Fruit fly (Drosophila melanogaster) whole organism, embryonic: ENCODE data around the gene CG11562.

ENCODE experiments used
- Aef1 ChIP-seq: fragments of 200-800 bp; sonication (Bioruptor generic); IDR thresholded peaks from 3 replicates; pipeline ENCODE4 v1.3.6; 2022; ENCODE audit warnings: missing biosample characterization, missing genetic modification characterization
- Atf6 ChIP-seq: fragments of 200-800 bp; sonication (Bioruptor generic); IDR thresholded peaks from 2 replicates; pipeline ENCODE4 v1.3.6; 2022; ENCODE audit warnings: missing biosample characterization, missing genetic modification characterization
- Bdp1 ChIP-seq: fragments of 200-800 bp; sonication (Bioruptor generic); optimal IDR thresholded peaks from 3 replicates; lab custom pipeline; 2016; ENCODE audit warnings: missing biosample characterization, missing genetic modification characterization
- C15 ChIP-seq: fragments of 200-800 bp; sonication (Bioruptor generic); IDR thresholded peaks from 3 replicates; pipeline ENCODE4 v1.3.6; 2022; ENCODE audit warnings: missing biosample characterization, missing genetic modification characterization
- CG11247 ChIP-seq: fragments of 200-800 bp; sonication (Bioruptor generic); IDR thresholded peaks from 2 replicates; pipeline ENCODE4 v1.3.6; 2022; ENCODE audit warnings: missing biosample characterization, missing genetic modification characterization
- CG11456 ChIP-seq: fragments of 200-800 bp; sonication (Bioruptor generic); IDR thresholded peaks from 3 replicates; pipeline ENCODE4 v1.3.6; 2022; ENCODE audit warnings: missing biosample characterization, missing genetic modification characterization
- CG14050 ChIP-seq: fragments of 200-800 bp; sonication (Bioruptor generic); IDR thresholded peaks from 3 replicates; pipeline ENCODE4 v1.3.6; 2022; ENCODE audit warnings: missing biosample characterization, missing genetic modification characterization
- CG14441 ChIP-seq: fragments of 200-800 bp; sonication (Bioruptor generic); IDR thresholded peaks from 2 replicates; pipeline ENCODE4 v1.3.6; 2022; ENCODE audit warnings: missing biosample characterization, missing genetic modification characterization
- CG14965 ChIP-seq: fragments of 200-800 bp; sonication (Bioruptor generic); optimal IDR thresholded peaks from 2 replicates; lab custom pipeline; 2016; ENCODE audit warnings: missing biosample characterization, missing genetic modification characterization, borderline replicate concordance
- CG32532 ChIP-seq: fragments of 200-800 bp; sonication (Bioruptor generic); IDR thresholded peaks from 2 replicates; pipeline ENCODE4 v1.3.6; 2022; ENCODE audit warnings: missing biosample characterization, missing genetic modification characterization
- CG4404 ChIP-seq: fragments of 200-800 bp; sonication (Bioruptor generic); IDR thresholded peaks from 2 replicates; pipeline ENCODE4 v1.3.6; 2022; ENCODE audit warnings: missing biosample characterization, missing genetic modification characterization
- CG6254 ChIP-seq: fragments of 200-800 bp; sonication (Bioruptor generic); optimal IDR thresholded peaks from 3 replicates; lab custom pipeline; 2017; ENCODE audit warnings: mild to moderate bottlenecking, missing biosample characterization, missing genetic modification reagents, missing genetic modification characterization
- CG7357 ChIP-seq: fragments of 200-800 bp; sonication (Bioruptor generic); IDR thresholded peaks from 3 replicates; pipeline ENCODE4 v1.3.6; 2022; ENCODE audit warnings: missing biosample characterization, missing genetic modification characterization
- CG7556 ChIP-seq: fragments of 200-800 bp; sonication (Bioruptor generic); optimal IDR thresholded peaks from 2 replicates; lab custom pipeline; 2017; ENCODE audit warnings: missing biosample characterization, mild to moderate bottlenecking, missing genetic modification characterization
- CG7928 ChIP-seq: fragments of 200-800 bp; sonication (Bioruptor generic); optimal IDR thresholded peaks from 2 replicates; lab custom pipeline; 2017; ENCODE audit warnings: missing biosample characterization, mild to moderate bottlenecking, missing genetic modification characterization
- CG9437 ChIP-seq: fragments of 200-800 bp; sonication (Bioruptor generic); optimal IDR thresholded peaks from 2 replicates; lab custom pipeline; 2018; ENCODE audit warnings: missing biosample characterization, mild to moderate bottlenecking, missing genetic modification characterization
- CG9727 ChIP-seq: fragments of 200-800 bp; sonication (Bioruptor generic); optimal IDR thresholded peaks from 3 replicates; lab custom pipeline; 2017; ENCODE audit warnings: missing biosample characterization, mild to moderate bottlenecking, missing genetic modification characterization
- Camta ChIP-seq: fragments of 200-800 bp; sonication (Bioruptor generic); optimal IDR thresholded peaks from 2 replicates; lab custom pipeline; 2016; ENCODE audit warnings: missing biosample characterization, missing genetic modification characterization
- D19A ChIP-seq: fragments of 200-800 bp; optimal IDR thresholded peaks from 3 replicates; lab custom pipeline; 2019; ENCODE audit warnings: missing biosample characterization, mild to moderate bottlenecking, missing genetic modification characterization, moderate library complexity
- Dfd ChIP-seq, 2 experiments: fragments of >200 bp; optimal IDR thresholded peaks; 2 replicates each; lab custom pipeline; 2017; ENCODE audit warnings: missing biosample characterization in 2 of 2, missing genetic modification characterization in 2 of 2
- GATAe ChIP-seq: fragments of 200-800 bp; sonication (Bioruptor generic); conservative IDR thresholded peaks from 2 replicates; pipeline ENCODE4 v1.3.6; 2022; ENCODE audit warnings: missing biosample characterization, missing genetic modification characterization
- HHEX ChIP-seq: fragments of 200-800 bp; sonication (Bioruptor generic); optimal IDR thresholded peaks from 3 replicates; lab custom pipeline; 2017; ENCODE audit warnings: missing biosample characterization, mild to moderate bottlenecking, missing genetic modification characterization, missing genetic modification reagents
- Hr39 ChIP-seq: fragments of >200 bp; optimal IDR thresholded peaks from 2 replicates; lab custom pipeline; 2017
- Hsf ChIP-seq: fragments of 200-800 bp; sonication (Bioruptor generic); optimal IDR thresholded peaks from 3 replicates; lab custom pipeline; 2016; ENCODE audit warnings: missing biosample characterization, missing genetic modification characterization
- MTF-1 ChIP-seq: fragments of 200-800 bp; sonication (Bioruptor generic); optimal IDR thresholded peaks from 2 replicates; lab custom pipeline; 2018; ENCODE audit warnings: missing biosample characterization, mild to moderate bottlenecking, missing genetic modification characterization, borderline replicate concordance
- Mes4 ChIP-seq: fragments of 200-800 bp; sonication (Bioruptor generic); optimal IDR thresholded peaks from 2 replicates; lab custom pipeline; 2016; ENCODE audit warnings: missing biosample characterization, missing genetic modification characterization
- NFAT ChIP-seq: fragments of 200-800 bp; sonication (Bioruptor generic); IDR thresholded peaks from 2 replicates; pipeline ENCODE4 v1.3.6; 2022; ENCODE audit warnings: missing biosample characterization, missing genetic modification characterization
- NK7.1 ChIP-seq: fragments of 200-800 bp; sonication (Bioruptor generic); optimal IDR thresholded peaks from 3 replicates; lab custom pipeline; 2016; ENCODE audit warnings: missing biosample characterization, missing genetic modification characterization
- PHDP ChIP-seq: fragments of 200-800 bp; sonication (Bioruptor generic); optimal IDR thresholded peaks from 3 replicates; lab custom pipeline; 2018; ENCODE audit warnings: missing biosample characterization, mild to moderate bottlenecking, missing genetic modification characterization, moderate library complexity
- Pdp1 ChIP-seq, 2 experiments: fragments of 200-800 bp; sonication (Bioruptor generic); optimal IDR thresholded peaks; 3 replicates each; lab custom pipeline; 2016; ENCODE audit warnings: missing biosample characterization in 2 of 2, missing genetic modification characterization in 2 of 2, mild to moderate bottlenecking in 1 of 2, moderate library complexity in 1 of 2
- Vsx1 ChIP-seq: fragments of 200-800 bp; sonication (Bioruptor generic); optimal IDR thresholded peaks from 2 replicates; lab custom pipeline; 2017; ENCODE audit warnings: missing biosample characterization, mild to moderate bottlenecking, missing genetic modification characterization, missing genetic modification reagents
- ash1 ChIP-seq: fragments of 200-800 bp; sonication (Bioruptor generic); optimal IDR thresholded peaks from 2 replicates; lab custom pipeline; 2018; ENCODE audit warnings: missing biosample characterization, mild to moderate bottlenecking, missing genetic modification characterization
- bigmax ChIP-seq: fragments of 200-800 bp; sonication (Bioruptor generic); optimal IDR thresholded peaks from 2 replicates; lab custom pipeline; 2018; ENCODE audit warnings: missing biosample characterization, mild to moderate bottlenecking, missing genetic modification characterization
- chinmo ChIP-seq: fragments of 200-800 bp; sonication (Bioruptor generic); IDR thresholded peaks from 4 replicates; pipeline ENCODE4 v1.3.6; 2022; ENCODE audit warnings: missing biosample characterization, missing genetic modification characterization; ENCODE audit not compliant: partially characterized antibody
- chn ChIP-seq: fragments of 200-800 bp; sonication (Bioruptor generic); optimal IDR thresholded peaks from 2 replicates; lab custom pipeline; 2016; ENCODE audit warnings: missing biosample characterization, missing genetic modification characterization
- croc ChIP-seq: fragments of 200-800 bp; sonication (Bioruptor generic); conservative IDR thresholded peaks from 3 replicates; pipeline ENCODE4 v1.3.6; 2022; ENCODE audit warnings: missing biosample characterization, missing genetic modification characterization
- cwo ChIP-seq: fragments of 200-800 bp; sonication (Bioruptor generic); optimal IDR thresholded peaks from 3 replicates; lab custom pipeline; 2017; ENCODE audit warnings: missing biosample characterization, missing genetic modification characterization, mild to moderate bottlenecking, moderate library complexity, missing genetic modification reagents
- disco-r ChIP-seq: fragments of 200-800 bp; sonication (Bioruptor generic); optimal IDR thresholded peaks from 2 replicates; lab custom pipeline; 2016; ENCODE audit warnings: missing biosample characterization, missing genetic modification characterization
- dmrt11E ChIP-seq: fragments of 200-800 bp; sonication (Bioruptor generic); optimal IDR thresholded peaks from 3 replicates; lab custom pipeline; 2018; ENCODE audit warnings: missing biosample characterization, mild to moderate bottlenecking, missing genetic modification characterization, moderate library complexity
- esg ChIP-seq: fragments of 200-800 bp; sonication (Bioruptor generic); conservative IDR thresholded peaks from 2 replicates; pipeline ENCODE4 v1.3.6; 2022; ENCODE audit warnings: missing biosample characterization, missing genetic modification characterization
- fru ChIP-seq: fragments of >200 bp; optimal IDR thresholded peaks from 2 replicates; lab custom pipeline; 2017
- grau ChIP-seq: fragments of 200-800 bp; optimal IDR thresholded peaks from 3 replicates; lab custom pipeline; 2019; ENCODE audit warnings: missing biosample characterization, mild to moderate bottlenecking, missing genetic modification characterization, moderate library complexity
- lilli ChIP-seq: fragments of 200-800 bp; sonication (Bioruptor generic); optimal IDR thresholded peaks from 3 replicates; lab custom pipeline; 2016; ENCODE audit warnings: missing biosample characterization, missing genetic modification characterization
- oc ChIP-seq: fragments of 200-800 bp; sonication (Bioruptor generic); optimal IDR thresholded peaks from 2 replicates; lab custom pipeline; 2018; ENCODE audit warnings: missing biosample characterization, mild to moderate bottlenecking, missing genetic modification characterization, moderate library complexity
- onecut ChIP-seq: fragments of 200-800 bp; sonication (Bioruptor generic); IDR thresholded peaks from 2 replicates; pipeline ENCODE4 v1.3.6; 2022; ENCODE audit warnings: missing biosample characterization, missing genetic modification characterization
- org-1 ChIP-seq: fragments of 200-800 bp; sonication (Bioruptor generic); optimal IDR thresholded peaks from 2 replicates; lab custom pipeline; 2017; ENCODE audit warnings: missing biosample characterization, missing genetic modification characterization
- pfk ChIP-seq: fragments of 200-800 bp; sonication (Bioruptor generic); optimal IDR thresholded peaks from 2 replicates; lab custom pipeline; 2018; ENCODE audit warnings: missing biosample characterization, mild to moderate bottlenecking, missing genetic modification characterization, moderate library complexity
- phol ChIP-seq: fragments of 200-800 bp; sonication (Bioruptor generic); optimal IDR thresholded peaks from 3 replicates; lab custom pipeline; 2018; ENCODE audit warnings: missing biosample characterization, mild to moderate bottlenecking, missing genetic modification characterization, moderate library complexity
- seq ChIP-seq: fragments of 200-800 bp; sonication (Bioruptor generic); IDR thresholded peaks from 2 replicates; pipeline ENCODE4 v1.3.6; 2022; ENCODE audit warnings: missing biosample characterization, missing genetic modification characterization
- tap ChIP-seq: fragments of 200-800 bp; optimal IDR thresholded peaks from 3 replicates; lab custom pipeline; 2019; ENCODE audit warnings: missing biosample characterization, mild to moderate bottlenecking, missing genetic modification characterization, moderate library complexity
- vnd ChIP-seq: fragments of 200-800 bp; sonication (Bioruptor generic); IDR thresholded peaks from 3 replicates; pipeline ENCODE4 v1.3.6; 2022; ENCODE audit warnings: missing biosample characterization, missing genetic modification characterization; ENCODE audit not compliant: partially characterized antibody

Gene CG11562

dm6 chr2L:285596-286023 lies 6.6 kb upstream of the CG11562 start (continued):
- TF ChIP-seq chn (GFP tag; lab: Kevin White, UChicago): peak; percentile 81
- TF ChIP-seq ash1 (GFP tag; lab: Kevin White, UChicago): no peak
- no peak for TF ChIP-seq croc (GFP tag; lab: Robert Waterston, UW)
- no peak for TF ChIP-seq NK7.1 (GFP tag; lab: Kevin White, UChicago)
- no peak for TF ChIP-seq Mes4 (GFP tag; lab: Kevin White, UChicago)
- no peak; the same call in none of the 2 replicates for TF ChIP-seq Atf6 (GFP tag; lab: Robert Waterston, UW)
- TF ChIP-seq GATAe (GFP tag; lab: Robert Waterston, UW): no peak
- TF ChIP-seq chinmo (GFP tag; lab: Robert Waterston, UW): peak; percentile 5; the same call in 1 of the 4 replicates
- TF ChIP-seq Vsx1: no peak
- TF ChIP-seq seq: peak; percentile 62; the same call in 1 of the 2 replicates
- peak; percentile 18 for TF ChIP-seq dmrt11E (tag; lab: Kevin White, UChicago)
- TF ChIP-seq CG11456: 0 out of 3 replicates have a peak, but pooled peaks have one; percentile 68
- TF ChIP-seq Hsf (GFP tag; lab: Kevin White, UChicago): peak; percentile 28
- no peak for TF ChIP-seq C15
- peak; percentile 43 for TF ChIP-seq CG7556
- peak; percentile 23 to 26 for TF ChIP-seq Pdp1 (GFP tag; optimal IDR thresholded peaks at IDR 0.05; lab: Kevin White, UChicago)
- TF ChIP-seq cwo (GFP tag; lab: Kevin White, UChicago): peak; percentile 52
- no peak for TF ChIP-seq Dfd (GFP tag; optimal IDR thresholded peaks at IDR 0.05; lab: Kevin White, UChicago)
- TF ChIP-seq CG9437 (GFP tag; lab: Kevin White, UChicago): peak; percentile 18
- peak; percentile 91 for TF ChIP-seq onecut (GFP tag; lab: Robert Waterston, UW)
- peak; percentile 30; the same call in 1 of the 2 replicates for TF ChIP-seq CG14441
- peak; percentile 50; the same call in 1 of the 2 replicates for TF ChIP-seq NFAT
- no peak for TF ChIP-seq bigmax (GFP tag; lab: Kevin White, UChicago)
- no peak for TF ChIP-seq org-1 (GFP tag; lab: Kevin White, UChicago)
- TF ChIP-seq CG7357: no peak
- no peak; the same call in 2 of the 3 replicates for TF ChIP-seq CG14050 (GFP tag; lab: Robert Waterston, UW)
- no peak for TF ChIP-seq Hr39
- TF ChIP-seq vnd (GFP tag; lab: Robert Waterston, UW): no peak
- TF ChIP-seq oc (tag; lab: Kevin White, UChicago): peak; percentile 1
- no peak for TF ChIP-seq disco-r (GFP tag; lab: Kevin White, UChicago)
- peak; percentile 37 for TF ChIP-seq MTF-1 (GFP tag; lab: Kevin White, UChicago)
- TF ChIP-seq CG4404: no peak
- TF ChIP-seq Bdp1 (GFP tag; lab: Kevin White, UChicago): peak; percentile 38
- peak; percentile 29 for TF ChIP-seq phol (tag; lab: Kevin White, UChicago)
- TF ChIP-seq HHEX (GFP tag; lab: Kevin White, UChicago): peak; percentile 55
- TF ChIP-seq CG14965 (GFP tag; lab: Kevin White, UChicago): no peak
- TF ChIP-seq D19A: peak; percentile 62
- TF ChIP-seq tap (tag; lab: Kevin White, UChicago): peak; percentile 54
- TF ChIP-seq pfk: peak; percentile 4
- no peak for TF ChIP-seq CG11247 (GFP tag; lab: Robert Waterston, UW)
- TF ChIP-seq CG32532: peak; percentile 66
- TF ChIP-seq CG9727: peak; percentile 53
- peak; percentile 68 for TF ChIP-seq grau
- TF ChIP-seq CG6254 (GFP tag; lab: Kevin White, UChicago): peak; percentile 28
- TF ChIP-seq Aef1 (GFP tag; lab: Robert Waterston, UW): no peak
- no peak for TF ChIP-seq fru (lab: Kevin White, UChicago)
- no peak for TF ChIP-seq esg (GFP tag; lab: Robert Waterston, UW)
- TF ChIP-seq lilli (GFP tag; lab: Kevin White, UChicago): peak; percentile 70
- TF ChIP-seq Camta (GFP tag; lab: Kevin White, UChicago): no peak
- TF ChIP-seq PHDP: peak; percentile 70
- no peak for TF ChIP-seq CG7928 (GFP tag; lab: Kevin White, UChicago)
